Worm (Caenorhabditis elegans) whole organism, L1 larva: ENCODE results near the gene str-225.

Experiments
- elt-2 ChIP-seq: sonication (generic microtip); optimal IDR thresholded peaks from 2 replicates; lab custom pipeline; 2016; ENCODE audit warnings: missing genetic modification characterization, mild to moderate bottlenecking, inconsistent platforms, missing compliant biosample characterization, missing genetic modification reagents
- mef-2 ChIP-seq: fragments of 150-350 bp; optimal IDR thresholded peaks from 2 replicates; lab custom pipeline; 2014; ENCODE audit warnings: missing biosample characterization, missing genetic modification characterization
- nhr-19 ChIP-seq: fragments of 200-800 bp; sonication (Bioruptor generic); conservative IDR thresholded peaks from 2 replicates; pipeline ENCODE4 v1.3.6; 2022; ENCODE audit warnings: missing genetic modification characterization, missing compliant biosample characterization
- nhr-77 ChIP-seq: fragments of 150-350 bp; optimal IDR thresholded peaks from 2 replicates; lab custom pipeline; 2014; ENCODE audit warnings: missing biosample characterization, missing genetic modification characterization
- pqm-1 ChIP-seq: sonication (generic microtip); optimal IDR thresholded peaks from 3 replicates; lab custom pipeline; 2017; ENCODE audit warnings: missing biosample characterization, missing genetic modification characterization
- vab-15 ChIP-seq: sonication (generic microtip); optimal IDR thresholded peaks from 2 replicates; lab custom pipeline; 2017; ENCODE audit warnings: missing genotype, mild to moderate bottlenecking, missing genetic modification characterization, missing compliant biosample characterization

DNA sequence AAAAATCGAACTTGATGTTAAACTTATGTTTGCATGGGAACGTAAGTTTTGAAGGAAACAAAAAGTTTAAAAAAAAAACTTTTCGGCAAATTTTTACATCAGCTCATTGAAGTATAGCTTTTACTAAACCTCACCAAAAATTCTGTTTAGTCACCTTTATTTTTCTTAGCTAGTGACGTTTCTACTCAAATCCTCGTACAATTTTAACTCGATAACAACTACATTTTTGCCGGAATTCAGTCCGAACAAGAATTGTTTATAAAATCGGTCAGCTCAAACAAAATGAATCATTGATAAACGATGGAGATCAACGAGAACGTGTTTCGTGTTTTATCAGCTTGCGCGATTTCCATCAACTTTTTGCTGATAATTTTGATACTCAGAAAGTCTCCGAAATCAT is 19.3 kb downstream of the str-225 start, which contains the start of gene str-260:
- TF ChIP-seq mef-2 (tag; lab: Kevin White, UChicago), result no peak
- no peak for TF ChIP-seq vab-15
- TF ChIP-seq nhr-19 (GFP tag; lab: Robert Waterston, UW), result no peak
- TF ChIP-seq pqm-1 (tag; lab: Kevin White, UChicago), result no peak
- TF ChIP-seq nhr-77 (tag; lab: Kevin White, UChicago), result no peak
- TF ChIP-seq elt-2 (tag; lab: Kevin White, UChicago), result no peak
